Worm (Caenorhabditis elegans) whole organism, mixed stage, embryonic: ENCODE measurements around the gene scl-1.

ENCODE experiments used
- M03D4.4 ChIP-seq: sonication (generic microtip); optimal IDR thresholded peaks from 2 replicates; lab custom pipeline; 2017; ENCODE audit warnings: mild to moderate bottlenecking, missing genetic modification characterization, missing compliant biosample characterization
- bed-3 ChIP-seq: fragments of 200-800 bp; sonication (Bioruptor generic); optimal IDR thresholded peaks from 3 replicates; lab custom pipeline; 2018; ENCODE audit warnings: mild to moderate bottlenecking, missing genetic modification characterization, moderate library complexity, missing compliant biosample characterization
- blmp-1 ChIP-seq: fragments of 150-350 bp; optimal IDR thresholded peaks from 2 replicates; lab custom pipeline; 2014; ENCODE audit warnings: missing biosample characterization, missing genetic modification characterization
- ceh-39 ChIP-seq: fragments of 150-350 bp; optimal IDR thresholded peaks from 2 replicates; lab custom pipeline; 2014; ENCODE audit warnings: missing biosample characterization, missing genetic modification characterization
- ceh-43 ChIP-seq: fragments of 200-800 bp; sonication (Bioruptor generic); optimal IDR thresholded peaks from 2 replicates; lab custom pipeline; 2018; ENCODE audit warnings: mild to moderate bottlenecking, missing genetic modification characterization, moderate library complexity, missing compliant biosample characterization
- cnd-1 ChIP-seq: fragments of 200-800 bp; sonication (Bioruptor generic); optimal IDR thresholded peaks from 2 replicates; lab custom pipeline; 2018; ENCODE audit warnings: mild to moderate bottlenecking, missing genetic modification characterization, missing compliant biosample characterization
- drap-1 ChIP-seq: fragments of 200-800 bp; sonication (Bioruptor generic); optimal IDR thresholded peaks from 3 replicates; lab custom pipeline; 2018; ENCODE audit warnings: mild to moderate bottlenecking, missing genetic modification characterization, missing compliant biosample characterization
- elt-1 ChIP-seq: sonication (generic microtip); optimal IDR thresholded peaks from 2 replicates; lab custom pipeline; 2017; ENCODE audit warnings: missing genetic modification characterization, mild to moderate bottlenecking, missing compliant biosample characterization, antibody characterized with exemption, moderate library complexity, borderline replicate concordance; ENCODE audit not compliant: insufficient read depth
- elt-3 ChIP-seq: fragments of 150-350 bp; optimal IDR thresholded peaks from 2 replicates; lab custom pipeline; 2014; ENCODE audit warnings: missing biosample characterization, missing genetic modification characterization
- hlh-1 ChIP-seq: fragments of 150-350 bp; optimal IDR thresholded peaks from 2 replicates; lab custom pipeline; 2014; ENCODE audit warnings: missing biosample characterization, missing genetic modification reagents, missing genetic modification characterization
- lin-13 ChIP-seq: fragments of 150-350 bp; optimal IDR thresholded peaks from 2 replicates; lab custom pipeline; 2014; ENCODE audit warnings: missing biosample characterization, missing genetic modification characterization
- lsy-2 ChIP-seq: fragments of 150-350 bp; optimal IDR thresholded peaks from 2 replicates; lab custom pipeline; 2014; ENCODE audit warnings: missing biosample characterization, missing genetic modification characterization
- mab-5 ChIP-seq: fragments of 150-350 bp; optimal IDR thresholded peaks from 2 replicates; lab custom pipeline; 2014; ENCODE audit warnings: missing biosample characterization, missing genetic modification characterization
- nhr-12 ChIP-seq: fragments of 150-350 bp; optimal IDR thresholded peaks from 2 replicates; lab custom pipeline; 2014; ENCODE audit warnings: missing biosample characterization, missing genetic modification characterization
- nhr-2 ChIP-seq: fragments of 150-350 bp; optimal IDR thresholded peaks from 2 replicates; lab custom pipeline; 2014; ENCODE audit warnings: missing biosample characterization, missing genetic modification characterization
- nhr-237 ChIP-seq: fragments of 150-350 bp; optimal IDR thresholded peaks from 2 replicates; lab custom pipeline; 2014; ENCODE audit warnings: missing biosample characterization, missing genetic modification characterization
- pha-4 ChIP-seq: fragments of 150-350 bp; optimal IDR thresholded peaks from 2 replicates; lab custom pipeline; 2018; ENCODE audit warnings: missing biosample characterization, missing genetic modification reagents, missing genetic modification characterization
- sem-2 ChIP-seq: fragments of 200-800 bp; sonication (Bioruptor generic); optimal IDR thresholded peaks from 2 replicates; lab custom pipeline; 2018; ENCODE audit warnings: mild to moderate bottlenecking, missing genetic modification characterization, missing compliant biosample characterization
- snpc-4 ChIP-seq: fragments of 150-350 bp; optimal IDR thresholded peaks from 2 replicates; lab custom pipeline; 2014; ENCODE audit warnings: missing biosample characterization, missing genetic modification characterization
- tbx-8 ChIP-seq: fragments of 200-800 bp; sonication (Bioruptor generic); optimal IDR thresholded peaks from 2 replicates; lab custom pipeline; 2018; ENCODE audit warnings: mild to moderate bottlenecking, missing genetic modification characterization, moderate library complexity, missing compliant biosample characterization
- unc-120 ChIP-seq: sonication (generic microtip); optimal IDR thresholded peaks from 2 replicates; lab custom pipeline; 2017; ENCODE audit warnings: missing genetic modification characterization, missing compliant biosample characterization; ENCODE audit not compliant: poor library complexity, severe bottlenecking
- ztf-11 ChIP-seq: fragments of 150-350 bp; optimal IDR thresholded peaks from 2 replicates; lab custom pipeline; 2014; ENCODE audit warnings: missing biosample characterization, missing genetic modification characterization

Gene scl-1

ce11 chrIV:13100415-13100814, 44.3 kb downstream of the scl-1 start, which contains the start of gene fask-1:
fask-1 (plus strand) TSS chrIV:13100715.
- TF ChIP-seq lsy-2 (no peak), tbx-8 (GFP tag; lab: Kevin White, UChicago) (no peak), sem-2 (GFP tag; lab: Kevin White, UChicago) (no peak), lin-13 (no peak), bed-3 (no peak), nhr-12 (no peak), pha-4 (no peak), snpc-4 (tag; lab: Kevin White, UChicago) (no peak), nhr-2 (tag; lab: Kevin White, UChicago) (no peak), elt-1 (tag; lab: Kevin White, UChicago) (no peak), ceh-39 (no peak), drap-1 (no peak), blmp-1 (no peak), mab-5 (tag; lab: Kevin White, UChicago) (no peak), hlh-1 (tag; lab: Kevin White, UChicago) (no peak), M03D4.4 (tag; lab: Kevin White, UChicago) (no peak), unc-120 (tag; lab: Kevin White, UChicago) (no peak)

- TF ChIP-seq elt-3 (tag; lab: Kevin White, UChicago) (no peak), mab-5 (tag; lab: Kevin White, UChicago) (no peak), nhr-237 (tag; lab: Kevin White, UChicago) (no peak), tbx-8 (GFP tag; lab: Kevin White, UChicago) (no peak), sem-2 (GFP tag; lab: Kevin White, UChicago) (no peak), elt-1 (tag; lab: Kevin White, UChicago) (no peak), lin-13 (no peak), cnd-1 (tag; lab: Kevin White, UChicago) (no peak), hlh-1 (tag; lab: Kevin White, UChicago) (no peak), nhr-12 (no peak), ceh-43 (no peak), ztf-11 (tag; lab: Kevin White, UChicago) (no peak)
Observed at ce11 chrIV:13104900-13105299, 48.8 kb downstream of the scl-1 start, which contains the start of gene rde-11. rde-11 (plus strand) TSS chrIV:13105200.
